Worm (Caenorhabditis elegans): ENCODE data around the gene T11G6.4.

DNA sequence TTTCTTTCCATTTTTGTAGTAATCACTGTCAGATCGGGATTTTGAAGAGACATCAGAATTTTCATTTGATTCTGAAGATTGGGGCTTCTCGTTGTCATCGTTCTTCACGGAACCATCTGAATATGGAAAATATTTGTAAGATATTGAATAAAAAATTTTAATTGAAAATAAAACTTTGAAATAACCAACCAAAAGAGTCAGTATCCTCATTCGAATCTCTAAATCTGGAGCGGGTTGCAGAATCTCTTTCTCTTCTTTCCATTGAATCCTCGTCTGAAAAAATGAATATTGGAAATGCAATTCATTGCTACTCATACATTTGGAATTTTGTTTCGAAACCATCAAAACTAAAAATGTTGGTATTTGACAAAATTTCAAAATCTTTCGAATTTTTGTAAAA is 46.4 kb upstream of the T11G6.4 start:
- no peak for TF ChIP-seq ref-1 (GFP tag; conservative IDR thresholded peaks at IDR 0.05)
- TF ChIP-seq klf-2 (GFP tag; conservative IDR thresholded peaks at IDR 0.05): no peak
- TF ChIP-seq T22C8.4 (GFP tag; IDR thresholded peaks at IDR 0.05): no peak

All from whole organism, midembryonic.